Worm (Caenorhabditis elegans) whole organism, young adult: ENCODE results near the gene C36A4.4.

Experiments used
- B0261.1 ChIP-seq: sonication (generic microtip); optimal IDR thresholded peaks from 2 replicates; lab custom pipeline; 2016; ENCODE audit warnings: mild to moderate bottlenecking, missing genetic modification characterization, moderate library complexity, missing compliant biosample characterization
- F33H1.4 ChIP-seq: fragments of 200-800 bp; sonication (Bioruptor generic); IDR thresholded peaks from 2 replicates; pipeline ENCODE4 v1.3.6; 2022; ENCODE audit warnings: missing genetic modification reagents, missing genetic modification characterization, missing compliant biosample characterization
- F55B11.4 ChIP-seq: sonication (generic microtip); optimal IDR thresholded peaks from 2 replicates; lab custom pipeline; 2016; ENCODE audit warnings: missing compliant biosample characterization, missing genetic modification characterization, borderline replicate concordance; ENCODE audit not compliant: insufficient read depth
- F57C9.4 ChIP-seq: sonication (generic microtip); optimal IDR thresholded peaks from 2 replicates; lab custom pipeline; 2017; ENCODE audit warnings: mild to moderate bottlenecking, missing genetic modification characterization, missing compliant biosample characterization
- Y56A3A.18 ChIP-seq: fragments of 200-800 bp; sonication (Bioruptor generic); IDR thresholded peaks from 2 replicates; pipeline ENCODE4 v1.3.6; 2022; ENCODE audit warnings: missing genetic modification reagents, missing genetic modification characterization, missing compliant biosample characterization
- Y67H2A.10 ChIP-seq: fragments of 200-800 bp; sonication (Bioruptor generic); conservative IDR thresholded peaks from 2 replicates; pipeline ENCODE4 v1.3.6; 2022; ENCODE audit warnings: missing genetic modification reagents, missing genetic modification characterization, missing compliant biosample characterization
- ZK185.1 ChIP-seq: sonication (generic microtip); optimal IDR thresholded peaks from 2 replicates; lab custom pipeline; 2016; ENCODE audit warnings: mild to moderate bottlenecking, missing genetic modification characterization, missing compliant biosample characterization; ENCODE audit not compliant: poor library complexity, severe bottlenecking
- aptf-2 ChIP-seq: fragments of 200-800 bp; sonication (Bioruptor generic); conservative IDR thresholded peaks from 2 replicates; pipeline ENCODE4 v1.3.6; 2022; ENCODE audit warnings: missing genetic modification reagents, missing genetic modification characterization, missing compliant biosample characterization
- aptf-3 ChIP-seq: fragments of 200-800 bp; sonication (Bioruptor generic); IDR thresholded peaks from 2 replicates; pipeline ENCODE4 v1.3.6; 2022; ENCODE audit warnings: missing genetic modification characterization, missing compliant biosample characterization
- attf-3 ChIP-seq: fragments of 200-800 bp; sonication (Bioruptor generic); conservative IDR thresholded peaks from 2 replicates; pipeline ENCODE4 v1.3.6; 2022; ENCODE audit warnings: missing genetic modification reagents, missing genetic modification characterization, missing compliant biosample characterization
- bed-2 ChIP-seq: fragments of 200-800 bp; sonication (Bioruptor generic); IDR thresholded peaks from 2 replicates; pipeline ENCODE4 v1.3.6; 2022; ENCODE audit warnings: missing genetic modification reagents, missing genetic modification characterization, missing compliant biosample characterization
- cebp-1 ChIP-seq, 2 experiments: fragments of 200-800 bp in 1 of 2; sonication (Bioruptor generic) in 1 of 2; sonication (generic microtip) in 1 of 2; IDR thresholded peaks in 1 of 2; optimal IDR thresholded peaks in 1 of 2; 2 replicates each; pipeline versions ENCODE4 v1.3.6 to Lab custom; 2017 to 2022; ENCODE audit warnings: missing compliant biosample characterization in 2 of 2, missing genetic modification characterization in 2 of 2, mild to moderate bottlenecking in 1 of 2, missing genetic modification reagents in 1 of 2, moderate library complexity in 1 of 2
- cebp-2 ChIP-seq: fragments of 200-800 bp; sonication (Bioruptor generic); IDR thresholded peaks from 2 replicates; pipeline ENCODE4 v1.3.6; 2022; ENCODE audit warnings: missing genetic modification characterization, missing compliant biosample characterization
- ceh-27 ChIP-seq: fragments of 200-800 bp; sonication (Bioruptor generic); optimal IDR thresholded peaks from 2 replicates; lab custom pipeline; 2018; ENCODE audit warnings: mild to moderate bottlenecking, missing genetic modification characterization, moderate library complexity, missing compliant biosample characterization
- dpl-1 ChIP-seq: fragments of 150-350 bp; optimal IDR thresholded peaks from 2 replicates; lab custom pipeline; 2014; ENCODE audit warnings: missing biosample characterization, missing genetic modification reagents, missing genetic modification characterization
- egl-18 ChIP-seq: fragments of 200-800 bp; sonication (Bioruptor generic); IDR thresholded peaks from 2 replicates; pipeline ENCODE4 v1.3.6; 2022; ENCODE audit warnings: missing genetic modification reagents, missing genetic modification characterization, missing compliant biosample characterization
- ets-4 ChIP-seq: fragments of 200-800 bp; sonication (Bioruptor generic); optimal IDR thresholded peaks from 2 replicates; lab custom pipeline; 2018; ENCODE audit warnings: mild to moderate bottlenecking, missing genetic modification characterization, missing compliant biosample characterization
- lag-1 ChIP-seq: fragments of 200-800 bp; sonication (Bioruptor generic); IDR thresholded peaks from 2 replicates; pipeline ENCODE4 v1.3.6; 2022; ENCODE audit warnings: missing genetic modification reagents, missing genetic modification characterization, missing compliant biosample characterization
- let-526 ChIP-seq: fragments of 200-800 bp; sonication (Bioruptor generic); IDR thresholded peaks from 2 replicates; pipeline ENCODE4 v1.3.6; 2022; ENCODE audit warnings: missing genetic modification reagents, missing genetic modification characterization, missing compliant biosample characterization
- lin-40 ChIP-seq: sonication (generic microtip); optimal IDR thresholded peaks from 2 replicates; lab custom pipeline; 2016; ENCODE audit warnings: missing genetic modification characterization, mild to moderate bottlenecking, missing compliant biosample characterization, missing genotype, missing genetic modification reagents
- lin-54 ChIP-seq: fragments of 200-800 bp; sonication (Bioruptor generic); optimal IDR thresholded peaks from 2 replicates; lab custom pipeline; 2018; ENCODE audit warnings: mild to moderate bottlenecking, missing genetic modification characterization, missing compliant biosample characterization
- lsl-1 ChIP-seq: fragments of 200-800 bp; sonication (Bioruptor generic); optimal IDR thresholded peaks from 2 replicates; lab custom pipeline; 2018; ENCODE audit warnings: mild to moderate bottlenecking, missing genetic modification characterization, moderate library complexity, missing compliant biosample characterization
- madf-10 ChIP-seq: sonication (generic microtip); optimal IDR thresholded peaks from 2 replicates; lab custom pipeline; 2016; ENCODE audit warnings: mild to moderate bottlenecking, missing genetic modification characterization, missing compliant biosample characterization
- madf-3 ChIP-seq: fragments of 200-800 bp; sonication (Bioruptor generic); IDR thresholded peaks from 2 replicates; pipeline ENCODE4 v1.3.6; 2022; ENCODE audit warnings: missing genetic modification reagents, missing genetic modification characterization, missing compliant biosample characterization
- mel-28 ChIP-seq: sonication (generic microtip); optimal IDR thresholded peaks from 2 replicates; lab custom pipeline; 2016; ENCODE audit warnings: borderline replicate concordance, mild to moderate bottlenecking, missing genetic modification characterization, missing compliant biosample characterization
- mes-4 ChIP-seq: sonication (generic microtip); optimal IDR thresholded peaks from 2 replicates; lab custom pipeline; 2016; ENCODE audit warnings: missing genotype, missing genetic modification characterization, missing compliant biosample characterization
- nfya-1 ChIP-seq: sonication (generic microtip); optimal IDR thresholded peaks from 2 replicates; lab custom pipeline; 2017; ENCODE audit warnings: antibody characterized with exemption, missing compliant biosample characterization, missing genetic modification characterization, borderline replicate concordance; ENCODE audit not compliant: insufficient read depth
- nfya-2 ChIP-seq: fragments of 200-800 bp; sonication (Bioruptor generic); IDR thresholded peaks from 2 replicates; pipeline ENCODE4 v1.3.6; 2022; ENCODE audit warnings: missing genetic modification reagents, missing genetic modification characterization, missing compliant biosample characterization
- rpc-1 ChIP-seq, 2 experiments: fragments of 150-350 bp in 1 of 2; sonication (generic microtip) in 1 of 2; optimal IDR thresholded peaks; 2 replicates each; lab custom pipeline; 2014 to 2018; ENCODE audit warnings: missing biosample characterization in 1 of 2, missing genetic modification characterization in 1 of 2, missing genetic modification reagents in 1 of 2, missing genotype in 1 of 2
- sdz-38 ChIP-seq: sonication (generic microtip); optimal IDR thresholded peaks from 2 replicates; lab custom pipeline; 2016; ENCODE audit warnings: missing genotype, missing genetic modification characterization, missing compliant biosample characterization
- snpc-4 ChIP-seq, 5 experiments: fragments of 150-350 bp in 1 of 5; sonication (generic microtip) in 4 of 5; optimal IDR thresholded peaks; 2 replicates each; lab custom pipeline; 2014 to 2018; ENCODE audit warnings: missing genetic modification characterization in 5 of 5, missing biosample characterization in 3 of 5, antibody characterized with exemption in 2 of 5, mild to moderate bottlenecking in 2 of 5, missing compliant biosample characterization in 2 of 5, missing genotype in 2 of 5, moderate library complexity in 2 of 5, missing genetic modification reagents in 1 of 5
- sptf-2 ChIP-seq: fragments of 200-800 bp; sonication (Bioruptor generic); optimal IDR thresholded peaks from 2 replicates; lab custom pipeline; 2018; ENCODE audit warnings: mild to moderate bottlenecking, missing genetic modification characterization, missing compliant biosample characterization
- tbx-9 ChIP-seq: sonication (generic microtip); optimal IDR thresholded peaks from 2 replicates; lab custom pipeline; 2016; ENCODE audit warnings: borderline replicate concordance, missing genetic modification characterization, inconsistent platforms, missing compliant biosample characterization
- tlf-1 ChIP-seq: fragments of 200-800 bp; sonication (Bioruptor generic); optimal IDR thresholded peaks from 2 replicates; lab custom pipeline; 2018; ENCODE audit warnings: mild to moderate bottlenecking, missing genetic modification characterization, missing compliant biosample characterization
- xnd-1 ChIP-seq: sonication (generic microtip); optimal IDR thresholded peaks from 2 replicates; lab custom pipeline; 2016; ENCODE audit warnings: missing genotype, missing genetic modification reagents, missing genetic modification characterization, missing compliant biosample characterization
- ztf-26 ChIP-seq: sonication (generic microtip); optimal IDR thresholded peaks from 2 replicates; lab custom pipeline; 2017; ENCODE audit warnings: missing genetic modification characterization, missing compliant biosample characterization
- ztf-3 ChIP-seq: fragments of 200-800 bp; sonication (Bioruptor generic); optimal IDR thresholded peaks from 2 replicates; lab custom pipeline; 2018; ENCODE audit warnings: mild to moderate bottlenecking, missing genetic modification characterization, missing compliant biosample characterization

The C36A4.4 gene

ce11 chrIII:3812369-3812993 lies 30.9 kb downstream of the C36A4.4 start:
- TF ChIP-seq cebp-1 (GFP tag; IDR thresholded peaks at IDR 0.05; lab: Robert Waterston, UW) (no peak), cebp-1 (tag; optimal IDR thresholded peaks at IDR 0.05; lab: Kevin White, UChicago) (peak; percentile 3), Y67H2A.10 (GFP tag; lab: Robert Waterston, UW) (no peak), ets-4 (GFP tag; lab: Kevin White, UChicago) (no peak)

ce11 chrIII:3811375-3811924 lies 32.0 kb downstream of the C36A4.4 start:
- TF ChIP-seq ceh-27 (GFP tag; lab: Kevin White, UChicago) (peak; percentile 5), lin-40 (tag; lab: Kevin White, UChicago) (peak; percentile 1), nfya-1 (tag; lab: Kevin White, UChicago) (no peak)

ce11 chrIII:3809008-3809407 lies 34.4 kb downstream of the C36A4.4 start, which contains the start of gene toh-1:
TSS of gene toh-1 (minus strand) at chrIII:3809030.
- TF ChIP-seq nfya-2 (GFP tag; lab: Robert Waterston, UW) (no peak), B0261.1 (tag; lab: Kevin White, UChicago) (no peak), dpl-1 (GFP tag; lab: Kevin White, UChicago) (no peak), lin-54 (GFP tag; lab: Kevin White, UChicago) (no peak), sdz-38 (no peak), mel-28 (tag; lab: Kevin White, UChicago) (no peak), F55B11.4 (tag; lab: Kevin White, UChicago) (no peak), ztf-26 (tag; lab: Kevin White, UChicago) (no peak), madf-10 (no peak), aptf-3 (GFP tag; lab: Robert Waterston, UW) (no peak), let-526 (GFP tag; lab: Robert Waterston, UW) (no peak), lag-1 (no peak), cebp-1 (GFP tag; IDR thresholded peaks at IDR 0.05; lab: Robert Waterston, UW) (no peak), cebp-1 (tag; optimal IDR thresholded peaks at IDR 0.05; lab: Kevin White, UChicago) (no peak), attf-3 (GFP tag; lab: Robert Waterston, UW) (no peak), Y56A3A.18 (GFP tag; lab: Robert Waterston, UW) (no peak), lsl-1 (GFP tag; lab: Kevin White, UChicago) (no peak), tbx-9 (tag; lab: Kevin White, UChicago) (no peak), cebp-2 (GFP tag; lab: Robert Waterston, UW) (no peak)
- TF ChIP-seq, all 124 proteins: peak for 0

- TF ChIP-seq cebp-1 (GFP tag; IDR thresholded peaks at IDR 0.05; lab: Robert Waterston, UW), result no peak
- no peak for TF ChIP-seq cebp-1 (tag; optimal IDR thresholded peaks at IDR 0.05; lab: Kevin White, UChicago)
- no peak for TF ChIP-seq rpc-1 (optimal IDR thresholded peaks at IDR 0.05; lab: Kevin White, UChicago)
- TF ChIP-seq rpc-1 (tag; optimal IDR thresholded peaks at IDR 0.05; lab: Kevin White, UChicago), result no peak
- TF ChIP-seq xnd-1 (tag; lab: Kevin White, UChicago), result no peak
- TF ChIP-seq F55B11.4 (tag; lab: Kevin White, UChicago), result no peak
- no peak for TF ChIP-seq bed-2 (GFP tag; lab: Robert Waterston, UW)
- no peak for TF ChIP-seq snpc-4 (GFP tag; optimal IDR thresholded peaks at IDR 0.05; lab: Kevin White, UChicago)
- no peak for TF ChIP-seq snpc-4 (tag; optimal IDR thresholded peaks at IDR 0.05; lab: Kevin White, UChicago)
- no peak for TF ChIP-seq F57C9.4 (tag; lab: Kevin White, UChicago)
- TF ChIP-seq sptf-2, result no peak
- TF ChIP-seq mes-4 (tag; lab: Kevin White, UChicago), result no peak
- no peak for TF ChIP-seq egl-18 (GFP tag; lab: Robert Waterston, UW)
- TF ChIP-seq ZK185.1 (tag; lab: Kevin White, UChicago), result no peak
- TF ChIP-seq tbx-9 (tag; lab: Kevin White, UChicago), result no peak
- TF ChIP-seq madf-3 (GFP tag; lab: Robert Waterston, UW), result no peak
- TF ChIP-seq F33H1.4 (GFP tag; lab: Robert Waterston, UW), result no peak
- no peak for TF ChIP-seq aptf-2 (GFP tag; lab: Robert Waterston, UW)
- no peak for TF ChIP-seq attf-3 (GFP tag; lab: Robert Waterston, UW)
- no peak for TF ChIP-seq tlf-1 (GFP tag; lab: Kevin White, UChicago)
- no peak for TF ChIP-seq ztf-3 (GFP tag; lab: Kevin White, UChicago)
Observed at ce11 chrIII:3807590-3807989, 35.8 kb downstream of the C36A4.4 start.
